Fruit fly (Drosophila melanogaster) whole organism, embryonic: Measurements from ENCODE around the gene Schip1.
A peak's percentile ranks its signal among the peaks of the same experiment; 100 is the strongest.

Experiments
- Adf1 ChIP-seq: fragments of 200-800 bp; sonication (Bioruptor generic); IDR thresholded peaks from 2 replicates; pipeline ENCODE4 v1.3.6; 2022; ENCODE audit warnings: missing biosample characterization, missing genetic modification characterization
- C15 ChIP-seq: fragments of 200-800 bp; sonication (Bioruptor generic); IDR thresholded peaks from 3 replicates; pipeline ENCODE4 v1.3.6; 2022; ENCODE audit warnings: missing biosample characterization, missing genetic modification characterization
- CG10274 ChIP-seq: fragments of 200-800 bp; sonication (Bioruptor generic); optimal IDR thresholded peaks from 3 replicates; lab custom pipeline; 2017; ENCODE audit warnings: missing biosample characterization, mild to moderate bottlenecking, missing genetic modification characterization
- CG12659 ChIP-seq: fragments of 200-800 bp; sonication (Bioruptor generic); optimal IDR thresholded peaks from 3 replicates; lab custom pipeline; 2017; ENCODE audit warnings: mild to moderate bottlenecking, missing biosample characterization, missing genetic modification reagents, missing genetic modification characterization
- CG14710 ChIP-seq: fragments of 200-800 bp; sonication (Bioruptor generic); optimal IDR thresholded peaks from 3 replicates; lab custom pipeline; 2019; ENCODE audit warnings: missing biosample characterization, mild to moderate bottlenecking, missing genetic modification characterization, moderate library complexity
- CG1647 ChIP-seq: fragments of 200-800 bp; sonication (Bioruptor generic); optimal IDR thresholded peaks from 3 replicates; lab custom pipeline; 2016; ENCODE audit warnings: missing biosample characterization, missing genetic modification characterization
- CG16815 ChIP-seq: fragments of 200-800 bp; sonication (Bioruptor generic); optimal IDR thresholded peaks from 3 replicates; lab custom pipeline; 2017; ENCODE audit warnings: missing biosample characterization, mild to moderate bottlenecking, missing genetic modification characterization
- CG17912 ChIP-seq: fragments of 200-800 bp; sonication (Bioruptor generic); optimal IDR thresholded peaks from 2 replicates; lab custom pipeline; 2018; ENCODE audit warnings: missing biosample characterization, mild to moderate bottlenecking, missing genetic modification characterization
- CG18476 ChIP-seq: fragments of 200-800 bp; sonication (Bioruptor generic); optimal IDR thresholded peaks from 2 replicates; lab custom pipeline; 2016; ENCODE audit warnings: missing biosample characterization, mild to moderate bottlenecking, missing genetic modification characterization
- CG3065 ChIP-seq: fragments of 200-800 bp; sonication (Bioruptor generic); optimal IDR thresholded peaks from 2 replicates; lab custom pipeline; 2016; ENCODE audit warnings: missing biosample characterization, missing genetic modification characterization
- CG31365 ChIP-seq: fragments of 200-800 bp; sonication (Bioruptor generic); optimal IDR thresholded peaks from 2 replicates; lab custom pipeline; 2018; ENCODE audit warnings: missing biosample characterization, mild to moderate bottlenecking, missing genetic modification characterization
- CG4360 ChIP-seq: fragments of 200-800 bp; sonication (Bioruptor generic); IDR thresholded peaks from 2 replicates; pipeline ENCODE4 v1.3.6; 2022; ENCODE audit warnings: missing biosample characterization, missing genetic modification characterization
- CG4404 ChIP-seq: fragments of 200-800 bp; sonication (Bioruptor generic); IDR thresholded peaks from 2 replicates; pipeline ENCODE4 v1.3.6; 2022; ENCODE audit warnings: missing biosample characterization, missing genetic modification characterization
- CG5245 ChIP-seq: fragments of 200-800 bp; sonication (Bioruptor generic); optimal IDR thresholded peaks from 3 replicates; lab custom pipeline; 2016; ENCODE audit warnings: missing biosample characterization, missing genetic modification characterization
- CG6254 ChIP-seq: fragments of 200-800 bp; sonication (Bioruptor generic); optimal IDR thresholded peaks from 3 replicates; lab custom pipeline; 2017; ENCODE audit warnings: mild to moderate bottlenecking, missing biosample characterization, missing genetic modification reagents, missing genetic modification characterization
- CG7745 ChIP-seq: fragments of 200-800 bp; sonication (Bioruptor generic); optimal IDR thresholded peaks from 2 replicates; lab custom pipeline; 2018; ENCODE audit warnings: missing biosample characterization, mild to moderate bottlenecking, missing genetic modification characterization, moderate library complexity
- CG8089 ChIP-seq: fragments of 200-800 bp; sonication (Bioruptor generic); optimal IDR thresholded peaks from 3 replicates; lab custom pipeline; 2016; ENCODE audit warnings: missing biosample characterization, missing genetic modification characterization
- CG8924 ChIP-seq: fragments of 200-800 bp; optimal IDR thresholded peaks from 3 replicates; lab custom pipeline; 2019; ENCODE audit warnings: missing biosample characterization, mild to moderate bottlenecking, missing genetic modification characterization, moderate library complexity
- CG9727 ChIP-seq: fragments of 200-800 bp; sonication (Bioruptor generic); optimal IDR thresholded peaks from 3 replicates; lab custom pipeline; 2017; ENCODE audit warnings: missing biosample characterization, mild to moderate bottlenecking, missing genetic modification characterization
- CG9932 ChIP-seq: fragments of 200-800 bp; sonication (Bioruptor generic); IDR thresholded peaks from 2 replicates; pipeline ENCODE4 v1.3.6; 2022; ENCODE audit warnings: missing biosample characterization, missing genetic modification characterization
- D ChIP-seq, 2 experiments: fragments of 200-800 bp in 1 of 2; fragments of >200 bp in 1 of 2; sonication (Bioruptor generic) in 1 of 2; optimal IDR thresholded peaks; 2 replicates in 1 of 2; 3 replicates in 1 of 2; lab custom pipeline; 2017; ENCODE audit warnings: mild to moderate bottlenecking in 1 of 2, missing biosample characterization in 1 of 2, missing genetic modification characterization in 1 of 2, missing genetic modification reagents in 1 of 2
- Eip74EF ChIP-seq, 2 experiments: fragments of 200-800 bp in 1 of 2; fragments of >200 bp in 1 of 2; sonication (Bioruptor generic) in 1 of 2; optimal IDR thresholded peaks; 2 replicates each; lab custom pipeline; 2017 to 2019; ENCODE audit warnings: missing biosample characterization in 2 of 2, missing genetic modification characterization in 2 of 2, mild to moderate bottlenecking in 1 of 2, moderate library complexity in 1 of 2
- HHEX ChIP-seq: fragments of 200-800 bp; sonication (Bioruptor generic); optimal IDR thresholded peaks from 3 replicates; lab custom pipeline; 2017; ENCODE audit warnings: missing biosample characterization, mild to moderate bottlenecking, missing genetic modification characterization, missing genetic modification reagents
- HmgD ChIP-seq: fragments of 200-800 bp; sonication (Bioruptor generic); optimal IDR thresholded peaks from 3 replicates; lab custom pipeline; 2016; ENCODE audit warnings: missing biosample characterization, missing genetic modification characterization
- Kr ChIP-seq: fragments of 200-800 bp; sonication (Bioruptor generic); optimal IDR thresholded peaks from 2 replicates; lab custom pipeline; 2017; ENCODE audit warnings: missing biosample characterization, mild to moderate bottlenecking, missing genetic modification characterization
- Lim3 ChIP-seq: fragments of 200-800 bp; sonication (Bioruptor generic); IDR thresholded peaks from 2 replicates; pipeline ENCODE4 v1.3.6; 2022; ENCODE audit warnings: missing biosample characterization, missing genetic modification characterization
- MTF-1 ChIP-seq: fragments of 200-800 bp; sonication (Bioruptor generic); optimal IDR thresholded peaks from 2 replicates; lab custom pipeline; 2018; ENCODE audit warnings: missing biosample characterization, mild to moderate bottlenecking, missing genetic modification characterization, borderline replicate concordance
- Max ChIP-seq: fragments of 200-800 bp; sonication (Bioruptor generic); optimal IDR thresholded peaks from 2 replicates; lab custom pipeline; 2016; ENCODE audit warnings: missing biosample characterization, mild to moderate bottlenecking, missing genetic modification characterization
- Nf-YC ChIP-seq: fragments of 200-800 bp; optimal IDR thresholded peaks from 3 replicates; lab custom pipeline; 2019; ENCODE audit warnings: missing biosample characterization, mild to moderate bottlenecking, missing genetic modification characterization, moderate library complexity
- Poxn ChIP-seq: fragments of 200-800 bp; sonication (Bioruptor generic); IDR thresholded peaks from 2 replicates; pipeline ENCODE4 v1.3.6; 2022; ENCODE audit warnings: missing biosample characterization, missing genetic modification characterization
- Sry-β ChIP-seq: fragments of 200-800 bp; sonication (Bioruptor generic); optimal IDR thresholded peaks from 2 replicates; lab custom pipeline; 2018; ENCODE audit warnings: missing biosample characterization, mild to moderate bottlenecking, missing genetic modification characterization, moderate library complexity
- Usf ChIP-seq: fragments of 200-800 bp; sonication (Bioruptor generic); optimal IDR thresholded peaks from 2 replicates; lab custom pipeline; 2017; ENCODE audit warnings: missing genotype, missing biosample characterization, missing genetic modification characterization
- Xbp1 ChIP-seq: fragments of 200-800 bp; sonication (Bioruptor generic); optimal IDR thresholded peaks from 3 replicates; lab custom pipeline; 2016; ENCODE audit warnings: missing biosample characterization, mild to moderate bottlenecking, missing genetic modification characterization
- ap ChIP-seq: fragments of 200-800 bp; sonication (Bioruptor generic); IDR thresholded peaks from 2 replicates; pipeline ENCODE4 v1.3.6; 2022; ENCODE audit warnings: missing biosample characterization, missing genetic modification characterization
- btn ChIP-seq: fragments of 200-800 bp; sonication (Bioruptor generic); optimal IDR thresholded peaks from 2 replicates; lab custom pipeline; 2016; ENCODE audit warnings: missing biosample characterization, missing genetic modification characterization
- cas ChIP-seq: fragments of 200-800 bp; sonication (Bioruptor generic); IDR thresholded peaks from 2 replicates; pipeline ENCODE4 v1.3.6; 2022; ENCODE audit warnings: missing biosample characterization, missing genetic modification characterization
- croc ChIP-seq: fragments of 200-800 bp; sonication (Bioruptor generic); conservative IDR thresholded peaks from 3 replicates; pipeline ENCODE4 v1.3.6; 2022; ENCODE audit warnings: missing biosample characterization, missing genetic modification characterization
- dan ChIP-seq: fragments of 200-800 bp; sonication (Bioruptor generic); IDR thresholded peaks from 2 replicates; pipeline ENCODE4 v1.3.6; 2022; ENCODE audit warnings: missing biosample characterization, missing genetic modification characterization
- danr ChIP-seq: fragments of 200-800 bp; sonication (Bioruptor generic); IDR thresholded peaks from 2 replicates; pipeline ENCODE4 v1.3.6; 2022; ENCODE audit warnings: missing biosample characterization, missing genetic modification characterization
- dysf ChIP-seq: fragments of 200-800 bp; sonication (Bioruptor generic); IDR thresholded peaks from 3 replicates; pipeline ENCODE4 v1.3.6; 2022; ENCODE audit warnings: missing biosample characterization, missing genetic modification characterization
- gro ChIP-seq: fragments of 200-800 bp; sonication (Bioruptor generic); optimal IDR thresholded peaks from 2 replicates; lab custom pipeline; 2016; ENCODE audit warnings: missing biosample characterization, missing genetic modification characterization
- gt ChIP-seq: fragments of 200-800 bp; sonication (Bioruptor generic); IDR thresholded peaks from 2 replicates; pipeline ENCODE4 v1.3.6; 2022; ENCODE audit warnings: missing biosample characterization, missing genetic modification characterization
- hkb ChIP-seq, 2 experiments: fragments of 200-800 bp in 1 of 2; fragments of >200 bp in 1 of 2; sonication (Bioruptor generic) in 1 of 2; IDR thresholded peaks in 1 of 2; optimal IDR thresholded peaks in 1 of 2; 2 replicates each; pipeline versions ENCODE4 v1.3.6 to Lab custom; 2017 to 2022; ENCODE audit warnings: missing biosample characterization in 1 of 2, missing genetic modification characterization in 1 of 2
- klu ChIP-seq: fragments of 200-800 bp; sonication (Bioruptor generic); IDR thresholded peaks from 2 replicates; pipeline ENCODE4 v1.3.6; 2022; ENCODE audit warnings: missing biosample characterization, missing genetic modification characterization
- mam ChIP-seq: fragments of 200-800 bp; sonication (Bioruptor generic); optimal IDR thresholded peaks from 3 replicates; lab custom pipeline; 2016; ENCODE audit warnings: missing biosample characterization, missing genetic modification characterization
- scrt ChIP-seq: fragments of 200-800 bp; sonication (Bioruptor generic); optimal IDR thresholded peaks from 2 replicates; lab custom pipeline; 2018; ENCODE audit warnings: missing biosample characterization, mild to moderate bottlenecking, missing genetic modification characterization, moderate library complexity
- sens ChIP-seq: fragments of 200-800 bp; sonication (Bioruptor generic); peaks from one replicate; lab custom pipeline; 2016; ENCODE audit warnings: missing biosample characterization, missing genetic modification characterization
- shn ChIP-seq: fragments of 200-800 bp; sonication (Bioruptor generic); optimal IDR thresholded peaks from 3 replicates; lab custom pipeline; 2016; ENCODE audit warnings: missing biosample characterization, missing genetic modification characterization
- sug ChIP-seq: fragments of 200-800 bp; optimal IDR thresholded peaks from 2 replicates; lab custom pipeline; 2019; ENCODE audit warnings: missing biosample characterization, mild to moderate bottlenecking, missing genetic modification characterization, moderate library complexity
- tap ChIP-seq: fragments of 200-800 bp; optimal IDR thresholded peaks from 3 replicates; lab custom pipeline; 2019; ENCODE audit warnings: missing biosample characterization, mild to moderate bottlenecking, missing genetic modification characterization, moderate library complexity
- zen ChIP-seq: fragments of 200-800 bp; sonication (Bioruptor generic); optimal IDR thresholded peaks from 3 replicates; lab custom pipeline; 2018; ENCODE audit warnings: missing biosample characterization, mild to moderate bottlenecking, missing genetic modification characterization, moderate library complexity

The Schip1 gene

dm6 chr2L:10342471-10342870 lies 11.6 kb upstream of the Schip1 start, which contains the start of gene Sps2 (continued):
- TF ChIP-seq HHEX (GFP tag; lab: Kevin White, UChicago) (no peak), Lim3 (GFP tag; lab: Robert Waterston, UW) (no peak), Poxn (GFP tag; lab: Robert Waterston, UW) (no peak), CG1647 (GFP tag; lab: Kevin White, UChicago) (no peak), CG18476 (GFP tag; lab: Kevin White, UChicago) (no peak), mam (GFP tag; lab: Kevin White, UChicago) (peak; percentile 1), Kr (no peak), Eip74EF (GFP tag; optimal IDR thresholded peaks at IDR 0.05; lab: Kevin White, UChicago) (no peak), croc (GFP tag; lab: Robert Waterston, UW) (no peak), CG12659 (GFP tag; lab: Kevin White, UChicago) (no peak), dan (GFP tag; lab: Robert Waterston, UW) (no peak), C15 (no peak), CG4404 (no peak), scrt (GFP tag; lab: Kevin White, UChicago) (no peak), CG5245 (GFP tag; lab: Kevin White, UChicago) (no peak), sens (GFP tag; lab: Kevin White, UChicago) (no peak), danr (GFP tag; lab: Robert Waterston, UW) (no peak), CG7745 (tag; lab: Kevin White, UChicago) (no peak), MTF-1 (no peak), gro (GFP tag; lab: Kevin White, UChicago) (no peak), CG17912 (GFP tag; lab: Kevin White, UChicago) (no peak), CG8924 (tag; lab: Kevin White, UChicago) (no peak), Sry-β (GFP tag; lab: Kevin White, UChicago) (no peak), CG8089 (GFP tag; lab: Kevin White, UChicago) (no peak), klu (GFP tag; lab: Robert Waterston, UW) (no peak), CG10274 (GFP tag; lab: Kevin White, UChicago) (no peak), btn (no peak), CG9727 (peak; percentile 33), CG16815 (GFP tag; lab: Kevin White, UChicago) (no peak), D (optimal IDR thresholded peaks at IDR 0.05; lab: Kevin White, UChicago) (no peak), D (GFP tag; optimal IDR thresholded peaks at IDR 0.05; lab: Kevin White, UChicago) (no peak), hkb (optimal IDR thresholded peaks at IDR 0.05; lab: Kevin White, UChicago) (no peak), hkb (GFP tag; IDR thresholded peaks at IDR 0.05; lab: Robert Waterston, UW) (no peak), cas (no peak), CG4360 (no peak), zen (tag; lab: Kevin White, UChicago) (no peak), Usf (GFP tag; lab: Kevin White, UChicago) (no peak), CG9932 (GFP tag; lab: Robert Waterston, UW) (no peak; the same call in 1 of the 2 replicates), shn (GFP tag; lab: Kevin White, UChicago) (no peak), Xbp1 (peak; percentile 11), CG3065 (GFP tag; lab: Kevin White, UChicago) (no peak), ap (GFP tag; lab: Robert Waterston, UW) (no peak), Adf1 (GFP tag; lab: Robert Waterston, UW) (no peak), HmgD (no peak), tap (no peak), gt (GFP tag; lab: Robert Waterston, UW) (no peak), dysf (GFP tag; lab: Robert Waterston, UW) (no peak), Nf-YC (tag; lab: Kevin White, UChicago) (peak; percentile 25), sug (tag; lab: Kevin White, UChicago) (peak; percentile 35), CG14710 (peak; percentile 45), CG31365 (tag; lab: Kevin White, UChicago) (no peak), Max (GFP tag; lab: Kevin White, UChicago) (peak; percentile 3), CG6254 (GFP tag; lab: Kevin White, UChicago) (no peak)
